Worm (Caenorhabditis elegans): ENCODE measurements around the gene cyp-33C12.

Gene cyp-33C12

DNA sequence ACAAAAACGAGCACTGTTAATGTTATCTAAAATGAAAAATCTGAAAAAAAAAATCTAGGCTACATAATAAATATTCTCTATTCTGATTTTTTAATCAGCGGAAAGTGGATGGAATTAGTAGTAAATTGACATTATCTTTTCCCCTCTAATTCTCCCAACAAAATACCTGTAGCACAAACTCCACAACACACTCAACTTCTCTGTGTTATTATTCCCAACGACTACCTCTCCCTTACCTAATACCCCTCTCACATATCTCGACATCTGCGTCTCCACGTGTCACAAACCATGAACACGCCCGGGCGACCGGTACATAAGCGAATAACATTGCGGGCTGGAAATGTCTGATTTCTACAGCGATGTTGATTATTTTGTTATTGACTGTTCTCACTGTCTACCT, 21.0 kb downstream of the cyp-33C12 start, which contains the start of gene cyp-33C2:
TSS of gene cyp-33C2 (plus strand) at position 327 of the 400 bp plus-strand sequence.
- TF ChIP-seq cnd-1 (tag; optimal IDR thresholded peaks at IDR 0.05), result no peak

DNA sequence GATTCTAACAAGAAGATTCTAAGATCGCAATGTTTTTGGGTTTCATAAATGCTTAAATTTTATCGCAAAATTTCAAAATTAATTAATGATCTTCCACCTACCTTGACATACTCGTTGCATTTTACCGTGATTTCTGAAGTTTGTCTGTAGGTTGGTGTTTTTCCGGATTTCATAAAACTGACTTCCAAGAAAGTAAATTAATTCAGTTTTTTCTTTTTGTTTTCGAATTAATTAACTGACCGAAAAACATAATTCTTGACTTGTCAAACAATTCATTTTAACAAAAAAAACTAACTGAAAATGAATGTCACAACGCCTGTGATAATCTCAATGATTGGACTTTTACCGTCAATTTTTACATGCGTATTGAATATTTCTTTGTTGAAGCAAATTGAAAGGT, 22.5 kb downstream of the cyp-33C12 start, which contains the start of gene srbc-16:
TSS of gene srbc-16 (plus strand) at position 301 of the 400 bp plus-strand sequence.
- TF ChIP-seq lin-32 (GFP tag; optimal IDR thresholded peaks at IDR 0.05) (no peak), ceh-39 (tag; optimal IDR thresholded peaks at IDR 0.05) (no peak), nhr-76 (tag; optimal IDR thresholded peaks at IDR 0.05) (no peak), mls-2 (tag; optimal IDR thresholded peaks at IDR 0.05) (no peak), pha-4 (tag; optimal IDR thresholded peaks at IDR 0.05) (no peak)

DNA sequence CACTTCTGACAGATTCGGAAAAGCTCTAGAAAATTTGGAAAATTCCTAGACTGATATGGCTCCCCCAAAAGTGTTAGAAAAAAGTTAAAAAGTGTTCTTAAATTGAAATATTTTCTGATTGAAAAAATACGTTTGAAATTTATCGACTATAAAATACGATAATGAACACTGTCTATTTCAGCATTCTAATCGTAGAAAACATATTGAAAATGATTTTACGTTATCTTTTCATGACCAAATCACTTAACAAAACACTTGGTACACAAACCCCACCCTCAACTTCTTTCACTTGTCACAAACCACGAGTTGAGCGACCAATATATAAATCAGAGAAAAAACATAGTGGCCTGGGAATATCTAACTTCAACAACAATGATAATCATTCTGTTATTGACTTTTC, 25.0 kb downstream of the cyp-33C12 start, which contains the start of gene cyp-33C1:
TSS of gene cyp-33C1 (plus strand) at position 301 of the 400 bp plus-strand sequence.
- no peak for TF ChIP-seq flh-1 (GFP tag; optimal IDR thresholded peaks at IDR 0.05)
- TF ChIP-seq nhr-12 (tag; optimal IDR thresholded peaks at IDR 0.05), result no peak
- TF ChIP-seq sem-2 (GFP tag; optimal IDR thresholded peaks at IDR 0.05), result no peak

DNA sequence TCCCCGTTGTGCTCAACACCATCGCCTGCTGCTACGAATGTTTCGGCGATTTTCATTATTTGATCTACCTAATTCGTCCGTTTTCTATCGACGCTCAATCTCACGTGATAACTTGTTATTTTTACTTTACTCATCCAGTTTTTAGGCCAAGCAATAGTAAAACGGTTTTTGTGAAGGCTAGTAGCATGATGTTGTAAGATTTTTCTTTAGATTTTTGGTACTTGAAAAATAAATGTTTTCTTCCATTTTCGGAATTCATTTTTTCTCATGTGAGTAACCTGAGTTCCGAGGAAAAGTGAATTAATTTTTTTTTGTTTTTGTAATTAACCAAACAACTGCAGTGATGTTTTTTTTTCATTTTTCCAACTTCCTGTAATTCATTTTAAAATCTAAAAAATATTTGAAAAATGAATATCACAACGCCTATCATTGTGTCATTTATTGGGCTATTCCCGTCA, 26.9 kb downstream of the cyp-33C12 start, which contains the start of gene srbc-17:
TSS of gene srbc-17 (plus strand) at position 408 of the 458 bp plus-strand sequence.
- TF ChIP-seq nhr-237 (tag; optimal IDR thresholded peaks at IDR 0.05) (no peak), ces-1 (GFP tag; optimal IDR thresholded peaks at IDR 0.05) (no peak), ceh-83 (GFP tag; optimal IDR thresholded peaks at IDR 0.05) (no peak), hlh-1 (tag; optimal IDR thresholded peaks at IDR 0.05) (no peak), elt-3 (tag; optimal IDR thresholded peaks at IDR 0.05) (no peak), mab-5 (tag; optimal IDR thresholded peaks at IDR 0.05) (no peak), snpc-4 (tag; optimal IDR thresholded peaks at IDR 0.05) (no peak), cnd-1 (tag; optimal IDR thresholded peaks at IDR 0.05) (no peak), ceh-43 (GFP tag; optimal IDR thresholded peaks at IDR 0.05) (no peak), sptf-1 (tag; optimal IDR thresholded peaks at IDR 0.05) (no peak), unc-120 (tag; optimal IDR thresholded peaks at IDR 0.05; ENCODE audit: poor library complexity, severe bottlenecking) (no peak), nhr-76 (tag; optimal IDR thresholded peaks at IDR 0.05) (no peak), tbx-8 (GFP tag; optimal IDR thresholded peaks at IDR 0.05) (no peak), lin-32 (GFP tag; optimal IDR thresholded peaks at IDR 0.05) (no peak), drap-1 (GFP tag; optimal IDR thresholded peaks at IDR 0.05) (no peak)

DNA sequence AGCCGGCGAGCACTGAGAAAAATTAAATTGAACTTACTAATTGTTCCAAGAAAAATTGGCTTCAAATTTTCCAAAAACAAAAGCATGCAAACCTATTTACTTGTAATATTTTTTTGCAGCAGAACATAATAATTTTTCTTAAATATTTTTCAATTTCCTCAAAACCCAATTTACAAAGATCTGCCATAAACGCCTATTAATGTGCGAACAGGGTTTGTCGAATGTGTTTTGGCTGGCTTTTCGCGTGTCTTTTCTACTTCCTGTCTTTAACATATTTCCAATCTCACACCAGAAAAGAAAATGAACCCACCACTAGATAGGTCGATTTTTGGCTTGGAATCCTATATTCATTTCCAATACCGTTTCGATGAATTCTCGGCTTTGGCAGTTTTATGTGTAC, 29.0 kb downstream of the cyp-33C12 start, which contains the start of gene C45H4.18:
TSS of gene C45H4.18 (plus strand) at position 301 of the 400 bp plus-strand sequence.
- no peak for TF ChIP-seq snpc-4 (tag; optimal IDR thresholded peaks at IDR 0.05)
- TF ChIP-seq unc-62 (GFP tag; optimal IDR thresholded peaks at IDR 0.05), result no peak
- TF ChIP-seq ceh-39 (tag; optimal IDR thresholded peaks at IDR 0.05), result no peak
- no peak for TF ChIP-seq lsy-2 (tag; optimal IDR thresholded peaks at IDR 0.05)
- no peak for TF ChIP-seq nhr-237 (tag; optimal IDR thresholded peaks at IDR 0.05)
- TF ChIP-seq sem-2 (GFP tag; optimal IDR thresholded peaks at IDR 0.05), result no peak
- TF ChIP-seq M03D4.4 (tag; optimal IDR thresholded peaks at IDR 0.05), result no peak
- TF ChIP-seq ztf-11 (tag; optimal IDR thresholded peaks at IDR 0.05), result no peak
- no peak for TF ChIP-seq nhr-28 (tag; optimal IDR thresholded peaks at IDR 0.05)
- no peak for TF ChIP-seq bed-3 (GFP tag; optimal IDR thresholded peaks at IDR 0.05)
- TF ChIP-seq drap-1 (GFP tag; optimal IDR thresholded peaks at IDR 0.05), result no peak
- no peak for TF ChIP-seq tbx-8 (GFP tag; optimal IDR thresholded peaks at IDR 0.05)
- no peak for TF ChIP-seq mep-1 (tag; optimal IDR thresholded peaks at IDR 0.05)
- no peak for TF ChIP-seq ces-1 (GFP tag; optimal IDR thresholded peaks at IDR 0.05)

DNA sequence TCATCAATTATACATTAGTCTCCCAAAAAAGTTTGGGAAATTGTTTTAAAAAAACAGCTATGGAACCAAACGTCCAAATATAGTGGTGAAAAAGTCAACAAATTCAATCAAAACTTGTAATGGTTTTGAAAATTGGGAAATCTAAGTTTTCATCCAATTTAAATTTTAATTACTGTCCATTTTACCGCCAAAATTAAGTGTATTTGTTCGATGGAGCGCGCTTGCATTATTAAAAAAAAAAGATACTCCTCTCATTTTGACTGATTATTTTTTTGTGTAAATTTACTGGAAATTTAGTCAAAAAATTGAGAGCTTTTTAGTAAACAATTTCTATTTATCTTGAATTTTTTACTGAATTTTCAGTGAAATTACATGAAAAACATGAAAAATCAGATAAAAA, 29.7 kb downstream of the cyp-33C12 start:
- TF ChIP-seq unc-62 (GFP tag; optimal IDR thresholded peaks at IDR 0.05), result no peak
- TF ChIP-seq ceh-39 (tag; optimal IDR thresholded peaks at IDR 0.05), result no peak
- TF ChIP-seq ham-2 (GFP tag; optimal IDR thresholded peaks at IDR 0.05), result no peak
- TF ChIP-seq elt-1 (tag; optimal IDR thresholded peaks at IDR 0.05; ENCODE audit: borderline replicate concordance, insufficient read depth), result no peak
- TF ChIP-seq pha-4 (tag; optimal IDR thresholded peaks at IDR 0.05), result no peak
- no peak for TF ChIP-seq bed-3 (GFP tag; optimal IDR thresholded peaks at IDR 0.05)
- TF ChIP-seq hlh-1 (tag; optimal IDR thresholded peaks at IDR 0.05), result no peak
- TF ChIP-seq ceh-83 (GFP tag; optimal IDR thresholded peaks at IDR 0.05), result no peak
- no peak for TF ChIP-seq sptf-1 (tag; optimal IDR thresholded peaks at IDR 0.05)
- no peak for TF ChIP-seq ceh-43 (GFP tag; optimal IDR thresholded peaks at IDR 0.05)
- TF ChIP-seq ces-1 (GFP tag; optimal IDR thresholded peaks at IDR 0.05), result no peak
- no peak for TF ChIP-seq unc-39 (tag; optimal IDR thresholded peaks at IDR 0.05)
- no peak for TF ChIP-seq mls-2 (tag; optimal IDR thresholded peaks at IDR 0.05)
- no peak for TF ChIP-seq unc-120 (tag; optimal IDR thresholded peaks at IDR 0.05; ENCODE audit: poor library complexity, severe bottlenecking)

Data from whole organism, mixed stage, embryonic.